Worm (Caenorhabditis elegans) whole organism, L4 larva: ENCODE results near the gene R05D8.11.

ENCODE experiments used
- F37D6.2 ChIP-seq: sonication (generic microtip); optimal IDR thresholded peaks from 2 replicates; lab custom pipeline; 2016; ENCODE audit warnings: mild to moderate bottlenecking, missing genetic modification characterization, missing compliant biosample characterization
- T20F7.1 ChIP-seq: fragments of 200-800 bp; sonication (Bioruptor generic); optimal IDR thresholded peaks from 2 replicates; lab custom pipeline; 2018; ENCODE audit warnings: mild to moderate bottlenecking, missing genetic modification characterization, missing compliant biosample characterization
- ama-1 ChIP-seq: fragments of 150-350 bp; optimal IDR thresholded peaks from 2 replicates; lab custom pipeline; 2014; ENCODE audit warnings: inconsistent platforms, mixed read lengths
- nhr-111 ChIP-seq: fragments of 200-800 bp; sonication (Bioruptor generic); optimal IDR thresholded peaks from 2 replicates; lab custom pipeline; 2018; ENCODE audit warnings: mild to moderate bottlenecking, missing genetic modification characterization, missing compliant biosample characterization

DNA sequence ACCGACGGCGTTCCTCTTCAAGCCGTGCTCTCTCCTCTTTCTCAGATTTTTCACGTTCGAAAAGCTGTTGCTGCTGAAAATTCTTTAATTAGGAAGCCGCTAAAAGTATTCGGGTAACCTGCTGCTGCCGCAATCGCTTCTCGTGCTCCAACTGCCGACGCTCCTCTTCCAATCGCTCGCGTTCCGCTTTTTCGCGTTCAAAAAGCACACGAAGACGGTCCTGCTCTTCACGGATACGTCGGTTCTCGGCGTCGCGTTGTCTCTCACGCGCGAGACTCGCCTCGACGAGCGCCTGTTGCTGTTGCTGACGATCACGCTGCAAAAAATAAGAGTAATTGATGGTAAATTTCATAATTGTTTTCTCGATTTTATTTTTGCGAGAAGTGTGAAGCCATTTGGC lies 20.0 kb upstream of the R05D8.11 start:
- TF ChIP-seq F37D6.2, result no peak
- no peak for TF ChIP-seq ama-1
- TF ChIP-seq nhr-111 (GFP tag; lab: Kevin White, UChicago), result no peak
- no peak for TF ChIP-seq T20F7.1 (GFP tag; lab: Kevin White, UChicago)
